Fruit fly (Drosophila melanogaster): ENCODE data around the gene Sry-delta.
A peak's percentile ranks its signal among the peaks of the same experiment; 100 is the strongest.

Sry-delta gene

DNA sequence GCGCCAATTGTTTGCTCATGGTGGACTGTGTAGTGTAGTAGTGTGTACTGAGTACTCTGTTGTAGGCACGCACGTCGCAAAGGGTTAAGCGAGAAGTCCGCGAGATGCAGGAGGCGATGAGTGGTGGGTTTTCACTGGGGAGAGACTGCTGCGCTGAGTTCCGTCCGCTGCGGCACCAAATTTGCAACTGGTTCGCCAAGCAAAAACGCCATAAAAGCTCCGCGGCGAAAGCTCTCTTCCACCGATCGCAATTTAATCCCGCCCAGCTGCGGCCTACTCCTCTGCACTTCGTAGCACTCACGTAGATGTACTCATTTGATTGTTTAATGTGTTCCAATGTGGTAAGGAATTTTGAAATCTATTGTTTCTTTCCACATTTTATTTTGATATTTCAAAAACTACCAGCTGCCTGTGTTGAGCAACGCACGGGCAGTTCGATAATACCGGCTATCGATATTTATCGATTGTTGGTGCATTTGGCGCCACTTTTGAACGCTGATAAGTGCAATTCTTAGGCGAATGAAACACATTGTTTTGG, 28.1 kb upstream of the Sry-delta start, which contains the start of gene CG7920:
Gene CG7920 (minus strand): TSS at position 308 of the 538 bp plus-strand sequence.
- TF ChIP-seq Ets98B (GFP tag; IDR thresholded peaks at IDR 0.05) (peak; percentile 40; the same call in 1 of the 2 replicates), Pif1A (GFP tag; optimal IDR thresholded peaks at IDR 0.05) (no peak), CG17806 (tag; optimal IDR thresholded peaks at IDR 0.05) (peak; percentile 6), gl (tag; optimal IDR thresholded peaks at IDR 0.05) (no peak), CG32121 (GFP tag; IDR thresholded peaks at IDR 0.05) (0 out of 2 replicates have a peak, but pooled peaks have one; percentile 24), CG8301 (tag; optimal IDR thresholded peaks at IDR 0.05) (peak; percentile 6), CG9948 (tag; optimal IDR thresholded peaks at IDR 0.05) (no peak), CG34367 (tag; optimal IDR thresholded peaks at IDR 0.05) (peak; percentile 7), CG4496 (GFP tag; IDR thresholded peaks at IDR 0.05) (0 out of 3 replicates have a peak, but pooled peaks have one; percentile 36), CG13204 (GFP tag; optimal IDR thresholded peaks at IDR 0.05) (peak; percentile 45), EcR (GFP tag; optimal IDR thresholded peaks at IDR 0.05) (no peak), CG12605 (GFP tag; IDR thresholded peaks at IDR 0.05) (peak; percentile 44; the same call in 1 of the 2 replicates), rn (GFP tag; IDR thresholded peaks at IDR 0.05) (no peak), fd96Ca (GFP tag; IDR thresholded peaks at IDR 0.05) (no peak), CG14655 (GFP tag; optimal IDR thresholded peaks at IDR 0.05) (no peak)

DNA sequence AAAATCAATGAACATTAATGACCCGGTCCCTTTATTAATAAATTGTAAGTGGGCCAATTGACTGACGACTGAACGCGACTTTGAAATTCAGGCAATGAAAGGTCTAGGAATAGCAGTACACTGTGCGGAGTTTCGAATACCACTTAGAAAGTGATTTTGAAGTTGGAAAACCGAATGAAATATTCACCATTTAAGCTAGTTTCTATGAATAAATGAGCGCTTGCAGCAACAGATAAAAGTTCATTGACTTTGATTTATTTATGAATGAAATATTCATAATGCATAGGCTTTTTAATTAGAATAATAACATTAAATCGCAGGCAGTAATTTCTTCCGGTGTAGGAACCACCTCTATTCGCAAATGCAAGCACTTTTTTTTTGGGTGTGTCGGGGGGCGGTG, 22.1 kb upstream of the Sry-delta start:
- peak; percentile 8 for TF ChIP-seq CG17806 (tag; optimal IDR thresholded peaks at IDR 0.05)
- peak; percentile 57 for TF ChIP-seq Ets98B (GFP tag; IDR thresholded peaks at IDR 0.05)
- 0 out of 2 replicates have a peak, but pooled peaks have one; percentile 21 for TF ChIP-seq rn (GFP tag; IDR thresholded peaks at IDR 0.05)
- TF ChIP-seq D1 (tag; optimal IDR thresholded peaks at IDR 0.05) = no peak
- peak; percentile 20 for TF ChIP-seq CG9948 (tag; optimal IDR thresholded peaks at IDR 0.05)
- peak; percentile 64; the same call in 2 of the 3 replicates for TF ChIP-seq CG4496 (GFP tag; IDR thresholded peaks at IDR 0.05)
- TF ChIP-seq CG8159 (tag; optimal IDR thresholded peaks at IDR 0.05) = peak; percentile 27
- TF ChIP-seq CG34367 (tag; optimal IDR thresholded peaks at IDR 0.05) = no peak
- no peak for TF ChIP-seq Snoo (tag; optimal IDR thresholded peaks at IDR 0.05)
- peak; percentile 44 for TF ChIP-seq CG8301 (tag; optimal IDR thresholded peaks at IDR 0.05)
- TF ChIP-seq fd96Ca (GFP tag; IDR thresholded peaks at IDR 0.05) = peak; percentile 37; the same call in 1 of the 3 replicates
- TF ChIP-seq CG15710 (tag; optimal IDR thresholded peaks at IDR 0.05) = peak; percentile 9
- peak; percentile 73 for TF ChIP-seq CG32121 (GFP tag; IDR thresholded peaks at IDR 0.05)

DNA sequence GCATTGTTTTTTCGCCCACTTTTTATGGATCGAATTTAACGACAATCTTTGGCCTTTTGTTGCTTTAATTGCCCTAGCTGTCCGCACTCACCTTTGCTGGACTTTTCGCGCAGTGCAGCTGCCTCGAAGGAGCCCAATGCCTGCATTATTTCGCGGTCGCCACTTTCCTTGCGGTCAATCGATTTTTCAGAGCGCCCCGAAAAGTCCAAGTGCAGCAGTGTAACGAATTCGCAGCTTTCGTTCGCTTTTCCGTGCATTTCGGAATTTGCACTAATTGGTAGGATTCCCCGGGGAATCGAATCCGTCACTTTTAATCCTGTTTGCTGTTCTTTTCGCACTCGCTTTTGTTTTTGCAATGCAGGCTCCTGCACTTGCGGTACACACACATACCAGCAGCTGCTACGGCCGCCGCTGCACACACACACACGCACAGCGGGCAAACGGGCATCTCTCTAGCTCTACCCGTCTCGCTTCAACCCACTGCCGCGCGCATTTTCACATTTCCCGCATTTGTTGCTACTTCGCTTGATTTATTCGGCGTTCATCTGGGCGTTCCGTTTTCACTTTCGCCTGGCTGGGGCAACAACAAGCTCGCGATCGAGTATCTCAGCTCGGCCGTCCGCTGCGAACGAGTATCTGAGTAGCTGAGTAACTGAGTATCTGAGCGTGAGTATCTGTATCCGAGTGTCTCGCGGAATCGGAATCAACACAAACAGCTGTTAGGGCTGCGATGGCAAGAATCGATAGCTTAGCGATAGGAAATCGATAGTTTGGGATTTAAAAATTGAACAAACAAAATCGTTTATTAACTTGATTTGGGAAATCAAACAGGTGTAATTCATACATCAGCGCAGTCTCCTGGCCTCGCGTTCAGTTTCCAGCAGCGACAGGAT, 21.3 kb upstream of the Sry-delta start, which contains the start of gene Mgat2:
Gene Mgat2 (minus strand): TSS at position 663 of the 893 bp plus-strand sequence.
- TF ChIP-seq Ets98B (GFP tag; IDR thresholded peaks at IDR 0.05) = peak; percentile 65; the same call in 1 of the 2 replicates
- no peak for TF ChIP-seq fd96Ca (GFP tag; IDR thresholded peaks at IDR 0.05)
- peak; percentile 17 for TF ChIP-seq Snoo (tag; optimal IDR thresholded peaks at IDR 0.05)
- TF ChIP-seq Pif1A (GFP tag; optimal IDR thresholded peaks at IDR 0.05) = no peak
- no peak; the same call in 1 of the 2 replicates for TF ChIP-seq CG32121 (GFP tag; IDR thresholded peaks at IDR 0.05)
- TF ChIP-seq D1 (tag; optimal IDR thresholded peaks at IDR 0.05) = no peak
- TF ChIP-seq CG4496 (GFP tag; IDR thresholded peaks at IDR 0.05) = peak; percentile 61; the same call in 2 of the 3 replicates
- TF ChIP-seq EcR (GFP tag; optimal IDR thresholded peaks at IDR 0.05) = no peak
- no peak for TF ChIP-seq CG14655 (GFP tag; optimal IDR thresholded peaks at IDR 0.05)
- no peak for TF ChIP-seq CG34367 (tag; optimal IDR thresholded peaks at IDR 0.05)
- TF ChIP-seq CG13204 (GFP tag; optimal IDR thresholded peaks at IDR 0.05) = peak; percentile 98
- no peak for TF ChIP-seq CG8159 (tag; optimal IDR thresholded peaks at IDR 0.05)
- no peak for TF ChIP-seq rn (GFP tag; IDR thresholded peaks at IDR 0.05)
- no peak for TF ChIP-seq CG10348 (GFP tag; IDR thresholded peaks at IDR 0.05)
- no peak for TF ChIP-seq CG15710 (tag; optimal IDR thresholded peaks at IDR 0.05)
- TF ChIP-seq CG17806 (tag; optimal IDR thresholded peaks at IDR 0.05) = peak; percentile 2
- TF ChIP-seq CG12605 (GFP tag; IDR thresholded peaks at IDR 0.05) = peak; percentile 47
- TF ChIP-seq Pif1B (GFP tag; optimal IDR thresholded peaks at IDR 0.05) = no peak
- no peak for TF ChIP-seq gl (tag; optimal IDR thresholded peaks at IDR 0.05)
- no peak for TF ChIP-seq CG9948 (tag; optimal IDR thresholded peaks at IDR 0.05)

DNA sequence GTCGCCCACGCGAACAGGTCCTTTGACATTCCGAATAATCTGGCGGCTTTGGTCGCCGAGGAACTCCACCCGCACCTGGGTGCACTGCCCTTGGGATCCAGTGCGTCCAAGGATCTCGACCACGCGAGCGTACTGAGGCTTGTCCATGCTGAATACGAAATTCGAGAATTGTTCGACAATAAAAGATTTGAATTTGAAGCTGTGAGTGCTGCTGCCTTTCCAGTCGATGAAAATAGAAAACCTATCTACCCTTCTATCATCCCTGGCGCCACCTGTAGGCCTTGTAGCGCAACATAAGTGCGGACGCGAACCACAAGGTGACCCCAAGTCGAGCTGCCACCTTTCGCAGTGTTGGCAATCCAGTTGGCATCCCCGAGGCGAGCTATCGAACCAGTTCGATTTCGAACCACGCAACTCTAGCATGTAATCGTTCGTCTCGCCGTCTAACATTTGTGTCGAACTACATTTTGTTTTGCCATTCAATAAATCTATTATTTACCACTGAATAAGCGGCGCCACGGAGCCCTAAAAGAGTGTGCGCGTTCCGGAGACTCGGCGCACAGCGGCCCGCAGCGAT, 20.6 kb upstream of the Sry-delta start, which contains the start of the genes RpS28a and Axn:
Gene RpS28a (minus strand): TSS at position 197 of the 577 bp plus-strand sequence.
Gene Axn (plus strand): TSS at position 391 of the 577 bp plus-strand sequence.
- TF ChIP-seq EcR (GFP tag; optimal IDR thresholded peaks at IDR 0.05) (peak; percentile 93), Pif1A (GFP tag; optimal IDR thresholded peaks at IDR 0.05) (no peak)

DNA sequence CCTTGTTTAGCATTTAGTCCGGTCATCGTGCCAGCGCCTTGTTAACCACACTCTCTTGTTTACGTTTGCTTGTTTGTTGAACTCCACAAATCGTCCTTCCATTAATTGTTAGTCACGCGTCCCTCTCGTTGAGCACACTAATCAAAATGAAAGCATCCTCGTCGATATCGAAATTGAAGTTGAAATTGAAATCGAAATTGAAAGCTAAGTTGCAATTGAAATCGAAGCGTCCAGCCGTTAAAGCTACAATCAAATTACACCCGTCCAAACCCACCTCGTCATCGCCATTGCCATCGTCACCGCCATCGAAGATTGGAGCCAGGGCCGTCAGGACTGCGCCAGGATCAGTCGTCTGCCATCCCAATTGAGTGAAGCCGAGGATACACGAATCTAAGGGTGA, 19.7 kb upstream of the Sry-delta start:
- TF ChIP-seq CG13204 (GFP tag; optimal IDR thresholded peaks at IDR 0.05) (no peak), gl (tag; optimal IDR thresholded peaks at IDR 0.05) (no peak), CG4496 (GFP tag; IDR thresholded peaks at IDR 0.05) (no peak), CG15710 (tag; optimal IDR thresholded peaks at IDR 0.05) (no peak), Ets98B (GFP tag; IDR thresholded peaks at IDR 0.05) (no peak), CG10348 (GFP tag; IDR thresholded peaks at IDR 0.05) (no peak), Snoo (tag; optimal IDR thresholded peaks at IDR 0.05) (no peak), CG14655 (GFP tag; optimal IDR thresholded peaks at IDR 0.05) (no peak)

Data from whole organism, pupa.